Worm (Caenorhabditis elegans): ENCODE results near the gene sea-2.

DNA sequence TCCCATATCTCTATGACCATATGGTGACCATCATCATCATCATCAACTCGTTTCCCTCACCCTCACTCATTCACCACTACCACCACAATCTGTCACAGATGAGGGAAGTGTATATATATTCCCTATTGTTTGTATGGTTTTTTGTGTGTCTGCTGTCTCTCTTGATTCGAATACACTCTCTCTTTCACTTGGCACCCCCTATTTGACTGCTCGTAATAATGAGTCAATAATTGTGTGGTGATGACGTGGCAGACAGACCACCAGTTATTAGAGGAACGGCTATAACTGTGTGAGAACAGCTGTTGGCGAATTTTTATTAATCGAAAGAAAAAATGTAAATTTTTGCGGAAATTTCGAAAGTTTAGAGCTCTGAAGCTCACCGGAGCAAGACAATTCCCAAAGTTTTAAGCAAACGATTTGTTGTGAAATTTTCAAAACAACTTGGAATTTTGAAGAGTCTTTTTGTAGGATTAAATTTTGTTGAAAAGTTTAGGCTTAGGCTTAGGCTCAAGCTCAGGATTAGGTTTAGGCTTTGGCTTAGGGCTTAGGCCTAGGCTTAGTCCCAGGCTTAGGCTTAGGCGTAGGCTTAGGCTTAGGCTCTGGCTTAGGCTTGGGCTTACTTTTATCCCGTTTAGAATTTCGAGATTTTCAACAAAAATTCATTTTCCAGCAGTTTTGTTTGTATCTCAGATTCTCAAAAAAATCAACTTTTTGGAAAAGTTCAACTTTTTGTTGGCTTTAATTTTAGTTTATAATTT, 7.5 kb downstream of the sea-2 start:
- TF ChIP-seq nhr-76 (tag; optimal IDR thresholded peaks at IDR 0.05) (no peak), unc-62 (GFP tag; optimal IDR thresholded peaks at IDR 0.05 in 1 of 2) (peak in 1 of 2 experiments; percentile 44), unc-62 (tag; optimal IDR thresholded peaks at IDR 0.05) (no peak), nhr-28 (tag; optimal IDR thresholded peaks at IDR 0.05) (no peak), R02D3.7 (tag; optimal IDR thresholded peaks at IDR 0.05) (no peak)

All from whole organism, L4 larva.